Worm (Caenorhabditis elegans): ENCODE results near the gene algn-9.

algn-9 gene

ce11 chrII:10559671-10560184 lies 24.4 kb upstream of the algn-9 start (continued):
- TF ChIP-seq efl-1 (optimal IDR thresholded peaks at IDR 0.05) (no peak), efl-1 (GFP tag; optimal IDR thresholded peaks at IDR 0.05 in 1 of 2) (peak in 1 of 2 experiments; percentile 83)

- TF ChIP-seq unc-30 (tag; optimal IDR thresholded peaks at IDR 0.05) (peak; percentile 99), Y116A8C.19 (tag; optimal IDR thresholded peaks at IDR 0.05; ENCODE audit: borderline replicate concordance) (peak; percentile 24), ztf-11 (tag; optimal IDR thresholded peaks at IDR 0.05) (peak in 1 of 2 experiments; percentile 98), nhr-71 (tag; optimal IDR thresholded peaks at IDR 0.05) (peak; percentile 100), xbp-1 (tag; optimal IDR thresholded peaks at IDR 0.05) (peak; percentile 100), fos-1 (tag; optimal IDR thresholded peaks at IDR 0.05) (peak; percentile 100), nhr-47 (tag; optimal IDR thresholded peaks at IDR 0.05) (peak; percentile 100), skn-1 (tag; optimal IDR thresholded peaks at IDR 0.05) (peak; percentile 100), mef-2 (tag; optimal IDR thresholded peaks at IDR 0.05) (peak; percentile 98), zip-4 (GFP tag; optimal IDR thresholded peaks at IDR 0.05) (peak; percentile 96), sox-4 (tag; optimal IDR thresholded peaks at IDR 0.05) (peak; percentile 98), nhr-90 (tag; optimal IDR thresholded peaks at IDR 0.05; ENCODE audit: poor library complexity) (peak; percentile 100), unc-86 (tag; optimal IDR thresholded peaks at IDR 0.05) (peak; percentile 100), hlh-4 (tag; optimal IDR thresholded peaks at IDR 0.05) (peak; percentile 64), vab-15 (tag; optimal IDR thresholded peaks at IDR 0.05) (peak; percentile 100), C34B4.2 (tag; optimal IDR thresholded peaks at IDR 0.05) (peak; percentile 94), pax-3 (tag; optimal IDR thresholded peaks at IDR 0.05) (peak; percentile 99), swsn-7 (tag; optimal IDR thresholded peaks at IDR 0.05) (peak; percentile 100), elt-2 (tag; optimal IDR thresholded peaks at IDR 0.05) (peak; percentile 97), lin-13 (GFP tag; optimal IDR thresholded peaks at IDR 0.05) (peak; percentile 100), nhr-19 (GFP tag; conservative IDR thresholded peaks at IDR 0.05) (peak; percentile 100), hlh-17 (GFP tag; optimal IDR thresholded peaks at IDR 0.05; ENCODE audit: borderline replicate concordance) (no peak), dsc-1 (tag; optimal IDR thresholded peaks at IDR 0.05) (peak; percentile 100), tbx-2 (tag; optimal IDR thresholded peaks at IDR 0.05) (peak; percentile 100), egl-27 (tag; optimal IDR thresholded peaks at IDR 0.05) (peak; percentile 90 to 100), pag-3 (tag; optimal IDR thresholded peaks at IDR 0.05; ENCODE audit: borderline replicate concordance, insufficient read depth) (peak; percentile 91), mep-1 (tag; optimal IDR thresholded peaks at IDR 0.05) (peak; percentile 100), jun-1 (tag; optimal IDR thresholded peaks at IDR 0.05) (peak; percentile 99), lin-39 (tag; optimal IDR thresholded peaks at IDR 0.05) (peak; percentile 100), nhr-76 (tag; optimal IDR thresholded peaks at IDR 0.05) (peak; percentile 88), ceh-90 (tag; optimal IDR thresholded peaks at IDR 0.05) (peak; percentile 68), nhr-84 (tag; optimal IDR thresholded peaks at IDR 0.05) (peak; percentile 98), efl-1 (optimal IDR thresholded peaks at IDR 0.05) (peak; percentile 100), efl-1 (GFP tag; optimal IDR thresholded peaks at IDR 0.05 in 1 of 2) (peak; percentile 100), lir-3 (tag; optimal IDR thresholded peaks at IDR 0.05; ENCODE audit: poor library complexity) (peak; percentile 98), lin-14 (GFP tag; optimal IDR thresholded peaks at IDR 0.05) (peak; percentile 100), mab-9 (GFP tag; IDR thresholded peaks at IDR 0.05) (peak; percentile 99), zag-1 (tag; optimal IDR thresholded peaks at IDR 0.05) (peak; percentile 100), aha-1 (tag; optimal IDR thresholded peaks at IDR 0.05) (peak; percentile 97), elt-3 (tag; optimal IDR thresholded peaks at IDR 0.05) (peak; percentile 99 to 100 (median 100)), sup-37 (GFP tag; optimal IDR thresholded peaks at IDR 0.05) (peak; percentile 99), fkh-10 (GFP tag; optimal IDR thresholded peaks at IDR 0.05) (peak; percentile 100), efl-3 (GFP tag; optimal IDR thresholded peaks at IDR 0.05) (peak; percentile 88), ceh-82 (tag; optimal IDR thresholded peaks at IDR 0.05) (peak; percentile 100), nhr-77 (tag; optimal IDR thresholded peaks at IDR 0.05) (peak; percentile 100), ztf-4 (tag; optimal IDR thresholded peaks at IDR 0.05) (peak; percentile 100), rnt-1 (tag; optimal IDR thresholded peaks at IDR 0.05) (peak; percentile 100), nhr-237 (tag; optimal IDR thresholded peaks at IDR 0.05) (peak; percentile 100), lin-15B (tag; optimal IDR thresholded peaks at IDR 0.05) (peak; percentile 100)
Observed at ce11 chrII:10563368-10563767, 20.8 kb upstream of the algn-9 start, which contains the start of gene cdc-48.1. Gene cdc-48.1, minus strand, starts transcription at chrII:10563407.

Measured in whole organism, L1 larva.